Comparison of ENCODE assay signal across 1 worm cellular context in the genomic region with DNA sequence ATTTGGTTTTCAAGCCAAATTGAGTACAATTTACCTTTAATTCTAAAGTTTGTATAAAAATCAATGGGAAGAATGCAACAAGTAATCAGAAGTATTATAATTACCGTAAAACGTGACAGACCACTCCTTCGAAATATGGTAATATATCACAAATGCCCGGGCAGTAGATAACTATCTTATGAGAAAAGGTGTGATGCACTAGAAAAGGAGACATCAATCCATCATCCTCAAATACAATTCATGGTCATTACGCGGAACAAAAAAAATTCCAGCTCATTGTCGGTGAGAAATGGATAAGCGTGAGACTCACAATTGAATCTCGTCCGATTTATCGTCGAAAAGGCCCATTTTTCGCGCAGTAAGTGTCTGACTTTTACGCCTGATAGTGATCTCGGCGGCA.
TF ChIP-seq lines count a peak whose summit lies in the region.

No protein-coding gene starts in this region.

TF ChIP-seq in whole organism, L1 larva, 84 proteins besides CTCF, POLR2A, EP300 and RAD21 (continued from another document):
- TF ChIP-seq egl-13 (tag; optimal IDR thresholded peaks at IDR 0.05; lab: Kevin White, UChicago): no peak
- TF ChIP-seq mep-1 (tag; optimal IDR thresholded peaks at IDR 0.05; lab: Kevin White, UChicago): peak; percentile 4
- no peak for TF ChIP-seq efl-1 (optimal IDR thresholded peaks at IDR 0.05; lab: Kevin White, UChicago)
- TF ChIP-seq efl-1 (GFP tag; optimal IDR thresholded peaks at IDR 0.05 in 1 of 2; lab: Kevin White, UChicago): no peak
- no peak for TF ChIP-seq lin-13 (GFP tag; optimal IDR thresholded peaks at IDR 0.05; lab: Kevin White, UChicago)
- no peak for TF ChIP-seq nhr-84 (tag; optimal IDR thresholded peaks at IDR 0.05; lab: Kevin White, UChicago)
- TF ChIP-seq zag-1 (tag; optimal IDR thresholded peaks at IDR 0.05; lab: Kevin White, UChicago): no peak
- peak; percentile 55 for TF ChIP-seq lin-39 (tag; optimal IDR thresholded peaks at IDR 0.05; lab: Kevin White, UChicago)
- TF ChIP-seq lin-14 (GFP tag; optimal IDR thresholded peaks at IDR 0.05; lab: Kevin White, UChicago): peak; percentile 40
- TF ChIP-seq fos-1 (tag; optimal IDR thresholded peaks at IDR 0.05; lab: Kevin White, UChicago): no peak
- TF ChIP-seq lsy-2 (tag; optimal IDR thresholded peaks at IDR 0.05; lab: Kevin White, UChicago): no peak
- TF ChIP-seq lir-3 (tag; optimal IDR thresholded peaks at IDR 0.05; lab: Kevin White, UChicago; ENCODE audit: poor library complexity): no peak
- TF ChIP-seq nhr-11 (tag; optimal IDR thresholded peaks at IDR 0.05; lab: Kevin White, UChicago): no peak
- TF ChIP-seq jun-1 (tag; optimal IDR thresholded peaks at IDR 0.05; lab: Kevin White, UChicago): no peak
- no peak for TF ChIP-seq tbx-2 (tag; optimal IDR thresholded peaks at IDR 0.05; lab: Kevin White, UChicago)
- TF ChIP-seq nhr-85 (tag; lab: Kevin White, UChicago): peak; percentile 91
